Worm (Caenorhabditis elegans): ENCODE measurements around the gene ZK617.26.

ZK617.26 gene

ce11 chrIV:12044844-12045738 lies 34.3 kb upstream of the ZK617.26 start:
- TF ChIP-seq elt-1 (tag; optimal IDR thresholded peaks at IDR 0.05) (peak; percentile 8), nhr-77 (tag; optimal IDR thresholded peaks at IDR 0.05) (no peak), nhr-23 (tag; optimal IDR thresholded peaks at IDR 0.05) (peak; percentile 60), ztf-4 (tag; optimal IDR thresholded peaks at IDR 0.05) (no peak), pha-4 (tag; optimal IDR thresholded peaks at IDR 0.05) (no peak), nhr-43 (tag; optimal IDR thresholded peaks at IDR 0.05; ENCODE audit: poor library complexity, severe bottlenecking) (peak; percentile 62), tbx-2 (tag; optimal IDR thresholded peaks at IDR 0.05) (no peak), nhr-76 (tag; optimal IDR thresholded peaks at IDR 0.05) (no peak), nhr-25 (tag; optimal IDR thresholded peaks at IDR 0.05) (no peak), sea-2 (GFP tag; optimal IDR thresholded peaks at IDR 0.05) (no peak), ceh-9 (tag; optimal IDR thresholded peaks at IDR 0.05) (no peak), hmg-11 (tag; optimal IDR thresholded peaks at IDR 0.05) (no peak), pqm-1 (tag; optimal IDR thresholded peaks at IDR 0.05) (peak; percentile 16), unc-39 (tag; optimal IDR thresholded peaks at IDR 0.05) (no peak), nfya-1 (tag; optimal IDR thresholded peaks at IDR 0.05; ENCODE audit: insufficient read depth) (no peak), egl-5 (tag; optimal IDR thresholded peaks at IDR 0.05) (no peak), elt-2 (tag; optimal IDR thresholded peaks at IDR 0.05) (peak; percentile 19)

- TF ChIP-seq pqm-1 (tag; optimal IDR thresholded peaks at IDR 0.05), result peak; percentile 4
- no peak for TF ChIP-seq ceh-28 (tag; optimal IDR thresholded peaks at IDR 0.05)
- TF ChIP-seq elt-2 (tag; optimal IDR thresholded peaks at IDR 0.05), result peak; percentile 39
Observed at ce11 chrIV:12043054-12043453, 32.3 kb upstream of the ZK617.26 start.

ce11 chrIV:12040431-12040830 lies 29.7 kb upstream of the ZK617.26 start:
- TF ChIP-seq egl-27 (tag; optimal IDR thresholded peaks at IDR 0.05), result no peak

ce11 chrIV:12036924-12037323 lies 26.2 kb upstream of the ZK617.26 start:
- TF ChIP-seq ceh-28 (tag; optimal IDR thresholded peaks at IDR 0.05), result no peak
- no peak for TF ChIP-seq egl-5 (tag; optimal IDR thresholded peaks at IDR 0.05)
- TF ChIP-seq daf-12 (tag; optimal IDR thresholded peaks at IDR 0.05), result no peak
- TF ChIP-seq fos-1 (tag; optimal IDR thresholded peaks at IDR 0.05), result no peak
- TF ChIP-seq sea-2 (GFP tag; optimal IDR thresholded peaks at IDR 0.05), result no peak
- TF ChIP-seq unc-39 (tag; optimal IDR thresholded peaks at IDR 0.05), result no peak
- TF ChIP-seq nhr-23 (tag; optimal IDR thresholded peaks at IDR 0.05), result no peak
- TF ChIP-seq pqm-1 (tag; optimal IDR thresholded peaks at IDR 0.05), result no peak
- TF ChIP-seq lin-15B (tag; optimal IDR thresholded peaks at IDR 0.05), result no peak
- peak in 1 of 3 experiments; percentile 9 for TF ChIP-seq elt-3 (tag; optimal IDR thresholded peaks at IDR 0.05)
- TF ChIP-seq ZK546.5 (tag; optimal IDR thresholded peaks at IDR 0.05), result no peak
- TF ChIP-seq nhr-28 (tag; optimal IDR thresholded peaks at IDR 0.05), result no peak
- no peak for TF ChIP-seq fkh-10 (GFP tag; optimal IDR thresholded peaks at IDR 0.05)
- no peak for TF ChIP-seq ceh-82 (tag; optimal IDR thresholded peaks at IDR 0.05)
- no peak for TF ChIP-seq snpc-4 (tag; optimal IDR thresholded peaks at IDR 0.05)
- TF ChIP-seq nhr-67 (tag; optimal IDR thresholded peaks at IDR 0.05), result no peak
- no peak for TF ChIP-seq nhr-76 (tag; optimal IDR thresholded peaks at IDR 0.05)
- TF ChIP-seq hmg-11 (tag; optimal IDR thresholded peaks at IDR 0.05), result no peak
- no peak for TF ChIP-seq ceh-16 (tag; optimal IDR thresholded peaks at IDR 0.05)
- TF ChIP-seq ama-1 (optimal IDR thresholded peaks at IDR 0.05), result peak; percentile 91
- TF ChIP-seq ceh-9 (tag; optimal IDR thresholded peaks at IDR 0.05), result no peak
- TF ChIP-seq jun-1 (tag; optimal IDR thresholded peaks at IDR 0.05), result no peak
- no peak for TF ChIP-seq mml-1 (tag; optimal IDR thresholded peaks at IDR 0.05)
- peak; percentile 5 for TF ChIP-seq lsy-12 (tag; optimal IDR thresholded peaks at IDR 0.05)
- peak; percentile 20 for TF ChIP-seq nhr-43 (tag; optimal IDR thresholded peaks at IDR 0.05; ENCODE audit: poor library complexity, severe bottlenecking)
- TF ChIP-seq nhr-237 (tag; optimal IDR thresholded peaks at IDR 0.05), result no peak
- TF ChIP-seq R02D3.7 (tag; optimal IDR thresholded peaks at IDR 0.05), result no peak
- no peak for TF ChIP-seq nhr-77 (tag; optimal IDR thresholded peaks at IDR 0.05)
- TF ChIP-seq nfya-1 (tag; optimal IDR thresholded peaks at IDR 0.05; ENCODE audit: insufficient read depth), result no peak
- no peak for TF ChIP-seq ztf-11 (tag; optimal IDR thresholded peaks at IDR 0.05)
- no peak for TF ChIP-seq nhr-11 (tag; optimal IDR thresholded peaks at IDR 0.05)
- TF ChIP-seq ztf-4 (tag; optimal IDR thresholded peaks at IDR 0.05), result peak; percentile 13
- no peak for TF ChIP-seq egl-27 (tag; optimal IDR thresholded peaks at IDR 0.05)
- TF ChIP-seq pha-4 (tag; optimal IDR thresholded peaks at IDR 0.05), result peak; percentile 49
- TF ChIP-seq fkh-2 (tag; optimal IDR thresholded peaks at IDR 0.05), result no peak
- no peak for TF ChIP-seq elt-1 (tag; optimal IDR thresholded peaks at IDR 0.05)
- TF ChIP-seq aly-2 (tag; optimal IDR thresholded peaks at IDR 0.05), result no peak
- TF ChIP-seq zag-1 (tag; optimal IDR thresholded peaks at IDR 0.05), result no peak
- TF ChIP-seq unc-62 (GFP tag; optimal IDR thresholded peaks at IDR 0.05), result no peak
- TF ChIP-seq elt-2 (tag; optimal IDR thresholded peaks at IDR 0.05), result peak; percentile 19
- TF ChIP-seq lin-39 (tag; optimal IDR thresholded peaks at IDR 0.05), result no peak
- TF ChIP-seq eor-1 (tag; optimal IDR thresholded peaks at IDR 0.05), result no peak

Measured in whole organism, L3 larva.